Worm (Caenorhabditis elegans): ENCODE data around the gene F46B3.8.

DNA sequence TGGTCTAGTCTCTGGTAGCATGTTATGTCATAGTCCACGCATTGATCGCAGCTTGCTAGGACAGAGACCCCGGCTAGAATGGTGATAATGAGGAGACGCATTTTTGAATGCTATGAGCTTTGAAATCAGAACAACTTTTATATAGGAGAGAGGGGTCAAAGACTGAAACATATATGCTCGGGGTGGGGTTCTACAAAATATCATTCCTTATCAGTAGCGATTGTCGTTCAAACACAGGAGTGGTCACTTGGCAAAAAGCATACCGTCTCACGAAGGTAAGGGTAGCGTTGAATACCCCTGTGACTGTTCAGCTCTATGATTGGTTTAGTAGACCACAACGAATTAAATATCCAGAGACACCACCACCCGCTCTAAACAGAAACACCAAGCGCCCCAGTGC lies 25.9 kb downstream of the F46B3.8 start, which contains the start of gene F46B3.1:
- no peak for TF ChIP-seq lsy-2 (tag; optimal IDR thresholded peaks at IDR 0.05)
- TF ChIP-seq nhr-84 (tag; optimal IDR thresholded peaks at IDR 0.05): no peak
- TF ChIP-seq rnt-1 (tag; optimal IDR thresholded peaks at IDR 0.05): no peak
- TF ChIP-seq skn-1 (tag; optimal IDR thresholded peaks at IDR 0.05): no peak
- no peak for TF ChIP-seq fos-1 (tag; optimal IDR thresholded peaks at IDR 0.05)
- no peak for TF ChIP-seq dpl-1 (GFP tag; optimal IDR thresholded peaks at IDR 0.05)
- no peak for TF ChIP-seq hlh-4 (tag; optimal IDR thresholded peaks at IDR 0.05)
- no peak for TF ChIP-seq nhr-28 (tag; optimal IDR thresholded peaks at IDR 0.05)
